Worm (Caenorhabditis elegans): ENCODE data around the gene cash-1.

ce11 chrV:10358238-10358637 lies 3.8 kb upstream of the cash-1 start, which contains the start of gene ttll-15:
- no peak for TF ChIP-seq dve-1 (tag; optimal IDR thresholded peaks at IDR 0.05; ENCODE audit: insufficient read depth)
- no peak for TF ChIP-seq mxl-3 (GFP tag; optimal IDR thresholded peaks at IDR 0.05)
- no peak for TF ChIP-seq daf-12 (tag; optimal IDR thresholded peaks at IDR 0.05)
- no peak for TF ChIP-seq nhr-237 (tag; optimal IDR thresholded peaks at IDR 0.05)
- TF ChIP-seq fos-1 (tag; optimal IDR thresholded peaks at IDR 0.05) = no peak
- no peak for TF ChIP-seq ceh-28 (tag; optimal IDR thresholded peaks at IDR 0.05)
- TF ChIP-seq pha-4 (GFP tag; IDR thresholded peaks at IDR 0.05) = no peak
- TF ChIP-seq pha-4 (tag; optimal IDR thresholded peaks at IDR 0.05) = no peak
- no peak for TF ChIP-seq lin-15B (tag; optimal IDR thresholded peaks at IDR 0.05)
- TF ChIP-seq hmg-1.1 (GFP tag; IDR thresholded peaks at IDR 0.05) = no peak
- TF ChIP-seq daf-16 (GFP tag; optimal IDR thresholded peaks at IDR 0.05) = no peak
- TF ChIP-seq daf-16 (tag; optimal IDR thresholded peaks at IDR 0.05) = no peak
